Fruit fly (Drosophila melanogaster) whole organism, prepupa: ENCODE measurements around the gene Pde11.

Experiments used
- CG16779 ChIP-seq: fragments of 200-800 bp; sonication (Bioruptor generic); optimal IDR thresholded peaks from 3 replicates; lab custom pipeline; 2017; ENCODE audit warnings: missing biosample characterization, mild to moderate bottlenecking, missing genetic modification characterization
- Gug ChIP-seq: fragments of 200-800 bp; sonication (Bioruptor generic); IDR thresholded peaks from 2 replicates; pipeline ENCODE4 v1.3.6; 2022; ENCODE audit warnings: missing biosample characterization, missing genetic modification characterization
- acj6 ChIP-seq: fragments of 200-800 bp; sonication (Bioruptor generic); optimal IDR thresholded peaks from 3 replicates; lab custom pipeline; 2016; ENCODE audit warnings: missing biosample characterization, missing genetic modification characterization
- fkh ChIP-seq: fragments of 200-800 bp; sonication (Bioruptor generic); optimal IDR thresholded peaks from 3 replicates; lab custom pipeline; 2017; ENCODE audit warnings: missing biosample characterization, mild to moderate bottlenecking, missing genetic modification characterization, moderate library complexity

- TF ChIP-seq fkh (peak; percentile 97), acj6 (GFP tag; lab: Kevin White, UChicago) (peak; percentile 78), Gug (GFP tag; lab: Robert Waterston, UW) (peak; percentile 39), CG16779 (tag; lab: Kevin White, UChicago) (peak; percentile 38)
These were observed 31.4 kb upstream of the Pde11 start for dm6 chr2L:18621357-18622211.
